Fruit fly (Drosophila melanogaster): ENCODE measurements around the gene CG31697.
A peak's percentile ranks its signal among the peaks of the same experiment; 100 is the strongest.

The CG31697 gene

dm6 chr2L:19583926-19584392 is 48.7 kb downstream of the CG31697 start, which contains the start of the genes PCNA2 and CG10366 (continued):
- TF ChIP-seq Tbp (GFP tag; optimal IDR thresholded peaks at IDR 0.05), result no peak
- TF ChIP-seq CG17359 (tag; optimal IDR thresholded peaks at IDR 0.05), result peak; percentile 39
- TF ChIP-seq kah (GFP tag; optimal IDR thresholded peaks at IDR 0.05), result no peak
- peak; percentile 55 for TF ChIP-seq nerfin-1 (tag; optimal IDR thresholded peaks at IDR 0.05)
- peak; percentile 90 for TF ChIP-seq phol (tag; optimal IDR thresholded peaks at IDR 0.05)
- peak; percentile 60 for TF ChIP-seq mirr (GFP tag; optimal IDR thresholded peaks at IDR 0.05)
- TF ChIP-seq tio (GFP tag; optimal IDR thresholded peaks at IDR 0.05), result no peak
- TF ChIP-seq luna (GFP tag; optimal IDR thresholded peaks at IDR 0.05), result peak; percentile 61
- no peak for TF ChIP-seq ash1 (GFP tag; optimal IDR thresholded peaks at IDR 0.05)
- peak; percentile 45; the same call in 1 of the 2 replicates for TF ChIP-seq CG32767 (GFP tag; IDR thresholded peaks at IDR 0.05)
- peak; percentile 65 for TF ChIP-seq CG9215 (GFP tag; IDR thresholded peaks at IDR 0.05)
- peak; percentile 86 to 98 for TF ChIP-seq crp (GFP tag; optimal IDR thresholded peaks at IDR 0.05)
- TF ChIP-seq nmo (GFP tag; optimal IDR thresholded peaks at IDR 0.05), result peak; percentile 81
- TF ChIP-seq fru (optimal IDR thresholded peaks at IDR 0.05), result no peak
- no peak for TF ChIP-seq gsb (GFP tag; IDR thresholded peaks at IDR 0.05)
- peak; percentile 94 for TF ChIP-seq MBD-R2 (GFP tag; IDR thresholded peaks at IDR 0.05)
- no peak for TF ChIP-seq D (optimal IDR thresholded peaks at IDR 0.05)
- TF ChIP-seq D (GFP tag; optimal IDR thresholded peaks at IDR 0.05), result peak; percentile 29
- TF ChIP-seq Sox100B (GFP tag; optimal IDR thresholded peaks at IDR 0.05), result no peak
- no peak for TF ChIP-seq HLHmδ (GFP tag; optimal IDR thresholded peaks at IDR 0.05)
- peak; percentile 48 for TF ChIP-seq PHDP (tag; optimal IDR thresholded peaks at IDR 0.05)
- TF ChIP-seq CG33557 (GFP tag; optimal IDR thresholded peaks at IDR 0.05), result peak; percentile 58
- TF ChIP-seq CG2889 (GFP tag; IDR thresholded peaks at IDR 0.05), result no peak
- TF ChIP-seq CG11695 (GFP tag; IDR thresholded peaks at IDR 0.05), result no peak; the same call in 2 of the 3 replicates
- TF ChIP-seq CG9727 (GFP tag; optimal IDR thresholded peaks at IDR 0.05), result peak; percentile 57
- TF ChIP-seq CG17912 (GFP tag; optimal IDR thresholded peaks at IDR 0.05), result no peak
- TF ChIP-seq grn (GFP tag; optimal IDR thresholded peaks at IDR 0.05), result no peak
- TF ChIP-seq unc-4 (GFP tag; IDR thresholded peaks at IDR 0.05; ENCODE audit: partially characterized antibody), result peak; percentile 41; the same call in 1 of the 2 replicates
- peak; percentile 56 for TF ChIP-seq stwl (tag; optimal IDR thresholded peaks at IDR 0.05)
- peak; percentile 42 for TF ChIP-seq CG15601 (tag; optimal IDR thresholded peaks at IDR 0.05)
- no peak for TF ChIP-seq CG1024 (GFP tag; IDR thresholded peaks at IDR 0.05)
- peak; percentile 15; the same call in 1 of the 2 replicates for TF ChIP-seq CG4404 (GFP tag; IDR thresholded peaks at IDR 0.05)
- no peak for TF ChIP-seq crc (GFP tag; optimal IDR thresholded peaks at IDR 0.05)
- TF ChIP-seq CG13123 (GFP tag; optimal IDR thresholded peaks at IDR 0.05), result peak; percentile 56
- TF ChIP-seq CG10959 (GFP tag; IDR thresholded peaks at IDR 0.05), result no peak
- peak; percentile 49 for TF ChIP-seq CG3163 (GFP tag; optimal IDR thresholded peaks at IDR 0.05)
- peak; percentile 42 for TF ChIP-seq CG1602 (GFP tag; optimal IDR thresholded peaks at IDR 0.05)
- TF ChIP-seq Jarid2 (GFP tag; optimal IDR thresholded peaks at IDR 0.05), result no peak
- TF ChIP-seq org-1 (GFP tag; optimal IDR thresholded peaks at IDR 0.05), result no peak
- peak; percentile 66 for TF ChIP-seq H2.0 (GFP tag; IDR thresholded peaks at IDR 0.05)
- TF ChIP-seq Dp (GFP tag; optimal IDR thresholded peaks at IDR 0.05), result peak; percentile 61
- no peak for TF ChIP-seq Dip2 (GFP tag; IDR thresholded peaks at IDR 0.05)
- peak; percentile 67 for TF ChIP-seq CG15269 (tag; optimal IDR thresholded peaks at IDR 0.05)
- peak; percentile 54; the same call in 1 of the 2 replicates for TF ChIP-seq vvl (GFP tag; IDR thresholded peaks at IDR 0.05)
- no peak for TF ChIP-seq CG8478 (optimal IDR thresholded peaks at IDR 0.05)
- peak; percentile 2 for TF ChIP-seq NK7.1 (GFP tag; optimal IDR thresholded peaks at IDR 0.05)
- TF ChIP-seq ci (GFP tag; IDR thresholded peaks at IDR 0.05), result peak; percentile 48; the same call in 2 of the 3 replicates
- TF ChIP-seq CG14710 (tag; optimal IDR thresholded peaks at IDR 0.05), result peak; percentile 81
- TF ChIP-seq CG34422 (GFP tag; IDR thresholded peaks at IDR 0.05), result 0 out of 3 replicates have a peak, but pooled peaks have one; percentile 21
- no peak for TF ChIP-seq gcm2 (GFP tag; optimal IDR thresholded peaks at IDR 0.05)
- TF ChIP-seq Xbp1 (GFP tag; optimal IDR thresholded peaks at IDR 0.05), result peak; percentile 76
- peak; percentile 12 for TF ChIP-seq trh (GFP tag; optimal IDR thresholded peaks at IDR 0.05)

All from whole organism, embryonic.